Worm (Caenorhabditis elegans) whole organism, late embryonic: ENCODE data around the gene jhdm-1.

ENCODE experiments used
- C38D4.7 ChIP-seq: fragments of 200-800 bp; sonication (Bioruptor generic); optimal IDR thresholded peaks from 2 replicates; lab custom pipeline; 2018; ENCODE audit warnings: mild to moderate bottlenecking, missing genetic modification characterization, moderate library complexity, missing compliant biosample characterization
- K02D7.2 ChIP-seq: sonication (generic microtip); optimal IDR thresholded peaks from 2 replicates; lab custom pipeline; 2017; ENCODE audit warnings: mild to moderate bottlenecking, missing genetic modification characterization, missing compliant biosample characterization
- Y22D7AL.16 ChIP-seq: sonication (generic microtip); optimal IDR thresholded peaks from 2 replicates; lab custom pipeline; 2016; ENCODE audit warnings: missing genetic modification characterization, missing compliant biosample characterization
- ahr-1 ChIP-seq: sonication (generic microtip); optimal IDR thresholded peaks from 2 replicates; lab custom pipeline; 2016; ENCODE audit warnings: missing genetic modification characterization, missing compliant biosample characterization
- ceh-24 ChIP-seq: sonication (generic microtip); optimal IDR thresholded peaks from 2 replicates; lab custom pipeline; 2016; ENCODE audit warnings: mild to moderate bottlenecking, missing genetic modification characterization, missing compliant biosample characterization
- ceh-45 ChIP-seq: fragments of 200-800 bp; sonication (Bioruptor generic); IDR thresholded peaks from 2 replicates; pipeline ENCODE4 v1.3.6; 2022; ENCODE audit warnings: missing genetic modification reagents, missing genetic modification characterization, missing compliant biosample characterization
- ceh-6 ChIP-seq: fragments of 200-800 bp; sonication (Bioruptor generic); optimal IDR thresholded peaks from 2 replicates; lab custom pipeline; 2018; ENCODE audit warnings: mild to moderate bottlenecking, missing genetic modification characterization, missing compliant biosample characterization
- ceh-9 ChIP-seq: sonication (generic microtip); optimal IDR thresholded peaks from 2 replicates; lab custom pipeline; 2016; ENCODE audit warnings: mild to moderate bottlenecking, missing genetic modification characterization, inconsistent platforms, missing compliant biosample characterization
- ets-4 ChIP-seq: sonication (generic microtip); optimal IDR thresholded peaks from 2 replicates; lab custom pipeline; 2016; ENCODE audit warnings: missing genetic modification characterization, missing compliant biosample characterization
- eyg-1 ChIP-seq: sonication (generic microtip); optimal IDR thresholded peaks from 2 replicates; lab custom pipeline; 2016; ENCODE audit warnings: missing genotype, missing genetic modification characterization, missing compliant biosample characterization
- fax-1 ChIP-seq: sonication (generic microtip); optimal IDR thresholded peaks from 2 replicates; lab custom pipeline; 2016; ENCODE audit warnings: missing genotype, missing genetic modification characterization, missing compliant biosample characterization
- fkh-6 ChIP-seq: sonication (generic microtip); optimal IDR thresholded peaks from 2 replicates; lab custom pipeline; 2016; ENCODE audit warnings: missing genetic modification characterization, missing compliant biosample characterization
- gmeb-2 ChIP-seq: sonication (generic microtip); optimal IDR thresholded peaks from 2 replicates; lab custom pipeline; 2016; ENCODE audit warnings: missing genetic modification characterization, inconsistent platforms, missing compliant biosample characterization
- hlh-13 ChIP-seq: fragments of 200-800 bp; sonication (Bioruptor generic); optimal IDR thresholded peaks from 2 replicates; lab custom pipeline; 2018; ENCODE audit warnings: mild to moderate bottlenecking, missing genetic modification characterization, missing compliant biosample characterization
- hlh-30 ChIP-seq: sonication (generic microtip); optimal IDR thresholded peaks from 2 replicates; lab custom pipeline; 2017; ENCODE audit warnings: antibody characterized with exemption, missing genetic modification characterization, missing compliant biosample characterization; ENCODE audit not compliant: insufficient read depth
- hlh-6 ChIP-seq: sonication (generic microtip); optimal IDR thresholded peaks from 2 replicates; lab custom pipeline; 2016; ENCODE audit warnings: missing genotype, missing genetic modification characterization, missing compliant biosample characterization
- hlh-8 ChIP-seq: sonication (generic microtip); optimal IDR thresholded peaks from 2 replicates; lab custom pipeline; 2016; ENCODE audit warnings: missing genotype, missing genetic modification characterization, missing compliant biosample characterization
- lim-6 ChIP-seq: sonication (generic microtip); optimal IDR thresholded peaks from 2 replicates; lab custom pipeline; 2016; ENCODE audit warnings: missing genetic modification characterization, missing compliant biosample characterization
- nfya-1 ChIP-seq: sonication (generic microtip); optimal IDR thresholded peaks from 2 replicates; lab custom pipeline; 2017; ENCODE audit warnings: missing genetic modification characterization, mild to moderate bottlenecking, missing compliant biosample characterization, antibody characterized with exemption, moderate library complexity
- nhr-11 ChIP-seq: fragments of 150-350 bp; optimal IDR thresholded peaks from 2 replicates; lab custom pipeline; 2014; ENCODE audit warnings: missing biosample characterization, missing genetic modification characterization
- nhr-232 ChIP-seq: sonication (generic microtip); optimal IDR thresholded peaks from 2 replicates; lab custom pipeline; 2016; ENCODE audit warnings: missing genetic modification characterization, missing compliant biosample characterization
- npax-4 ChIP-seq: sonication (generic microtip); optimal IDR thresholded peaks from 2 replicates; lab custom pipeline; 2016; ENCODE audit warnings: missing genetic modification characterization, missing compliant biosample characterization
- pag-3 ChIP-seq: sonication (generic microtip); optimal IDR thresholded peaks from 2 replicates; lab custom pipeline; 2016; ENCODE audit warnings: missing compliant biosample characterization, missing genetic modification characterization, borderline replicate concordance
- pax-1 ChIP-seq: fragments of 150-350 bp; optimal IDR thresholded peaks from 2 replicates; lab custom pipeline; 2014; ENCODE audit warnings: missing biosample characterization, missing genetic modification characterization
- pha-2 ChIP-seq: sonication (generic microtip); optimal IDR thresholded peaks from 2 replicates; lab custom pipeline; 2017; ENCODE audit warnings: mild to moderate bottlenecking, missing genetic modification characterization, missing compliant biosample characterization
- pqm-1 ChIP-seq: sonication (generic microtip); optimal IDR thresholded peaks from 2 replicates; lab custom pipeline; 2016; ENCODE audit warnings: missing genetic modification characterization, missing compliant biosample characterization
- ref-2 ChIP-seq: sonication (generic microtip); optimal IDR thresholded peaks from 2 replicates; lab custom pipeline; 2016; ENCODE audit warnings: missing genetic modification characterization, missing compliant biosample characterization
- rnt-1 ChIP-seq: sonication (generic microtip); optimal IDR thresholded peaks from 2 replicates; lab custom pipeline; 2016; ENCODE audit warnings: missing genetic modification characterization, missing compliant biosample characterization
- sox-4 ChIP-seq: sonication (generic microtip); optimal IDR thresholded peaks from 2 replicates; lab custom pipeline; 2017; ENCODE audit warnings: mild to moderate bottlenecking, missing genetic modification characterization, inconsistent platforms, missing compliant biosample characterization
- syd-9 ChIP-seq: sonication (generic microtip); optimal IDR thresholded peaks from 2 replicates; lab custom pipeline; 2016; ENCODE audit warnings: mild to moderate bottlenecking, missing genetic modification characterization, moderate library complexity, missing compliant biosample characterization
- tbx-7 ChIP-seq: sonication (generic microtip); optimal IDR thresholded peaks from 2 replicates; lab custom pipeline; 2016; ENCODE audit warnings: missing genotype, missing genetic modification characterization, missing compliant biosample characterization
- ttx-3 ChIP-seq: sonication (generic microtip); optimal IDR thresholded peaks from 2 replicates; lab custom pipeline; 2016; ENCODE audit warnings: missing genetic modification reagents, missing genetic modification characterization, missing compliant biosample characterization
- unc-3 ChIP-seq, 2 experiments: fragments of 200-800 bp in 1 of 2; sonication (Bioruptor generic) in 1 of 2; sonication (generic microtip) in 1 of 2; conservative IDR thresholded peaks in 1 of 2; optimal IDR thresholded peaks in 1 of 2; 2 replicates each; pipeline versions ENCODE4 v1.3.6 to Lab custom; 2016 to 2022; ENCODE audit warnings: missing compliant biosample characterization in 2 of 2, missing genetic modification characterization in 2 of 2, missing genetic modification reagents in 1 of 2
- unc-86 ChIP-seq: sonication (generic microtip); optimal IDR thresholded peaks from 2 replicates; lab custom pipeline; 2016; ENCODE audit warnings: missing genetic modification characterization, missing compliant biosample characterization
- zip-5 ChIP-seq: sonication (generic microtip); optimal IDR thresholded peaks from 2 replicates; lab custom pipeline; 2016; ENCODE audit warnings: missing genetic modification characterization, missing compliant biosample characterization

jhdm-1 gene

ce11 chrIII:6464913-6465312 lies 10.6 kb downstream of the jhdm-1 start, which contains the start of gene nduf-2.2:
Gene nduf-2.2 (plus strand): TSS chrIII:6465222.
- no peak for TF ChIP-seq pqm-1 (tag; lab: Kevin White, UChicago)
- no peak for TF ChIP-seq tbx-7 (tag; lab: Kevin White, UChicago)
- no peak for TF ChIP-seq hlh-30 (tag; lab: Kevin White, UChicago)
- no peak for TF ChIP-seq eyg-1 (tag; lab: Kevin White, UChicago)
- no peak for TF ChIP-seq sox-4 (tag; lab: Kevin White, UChicago)
- TF ChIP-seq rnt-1 (tag; lab: Kevin White, UChicago): no peak
- no peak for TF ChIP-seq ets-4
- no peak for TF ChIP-seq nfya-1 (tag; lab: Kevin White, UChicago)
- no peak for TF ChIP-seq hlh-8 (tag; lab: Kevin White, UChicago)

DNA sequence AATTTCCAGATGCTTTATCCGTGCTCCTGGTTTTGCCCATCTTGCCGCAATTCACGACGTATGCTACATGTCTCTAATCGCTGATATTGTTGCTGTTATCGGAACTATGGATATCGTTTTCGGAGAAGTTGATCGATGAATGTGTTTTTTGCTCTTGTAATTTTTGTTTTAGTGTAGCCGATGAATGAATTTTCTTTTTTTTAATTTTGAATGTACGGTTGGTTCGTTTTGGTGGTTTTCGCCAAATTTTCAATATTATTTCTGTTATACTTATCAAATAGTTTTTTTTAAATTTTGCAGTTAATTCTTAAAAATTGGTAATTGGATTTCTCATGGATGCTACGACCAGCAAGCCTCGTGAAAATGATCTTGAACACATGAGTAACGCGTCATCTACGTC lies 12.7 kb downstream of the jhdm-1 start, which contains the start of gene T26A5.2:
TSS of gene T26A5.2 (plus strand) at position 301 of the 400 bp plus-strand sequence.
- no peak for TF ChIP-seq pag-3
- no peak for TF ChIP-seq ceh-9 (tag; lab: Kevin White, UChicago)
- no peak for TF ChIP-seq zip-5
- TF ChIP-seq tbx-7 (tag; lab: Kevin White, UChicago): no peak
- no peak for TF ChIP-seq ceh-24
- no peak for TF ChIP-seq Y22D7AL.16 (tag; lab: Kevin White, UChicago)
- no peak for TF ChIP-seq fax-1
- TF ChIP-seq pax-1: no peak
- no peak for TF ChIP-seq gmeb-2 (tag; lab: Kevin White, UChicago)
- TF ChIP-seq ets-4: no peak
- no peak for TF ChIP-seq nfya-1 (tag; lab: Kevin White, UChicago)
- TF ChIP-seq hlh-13: no peak
- TF ChIP-seq ref-2 (tag; lab: Kevin White, UChicago): no peak
- TF ChIP-seq ceh-6 (GFP tag; lab: Kevin White, UChicago): no peak
- TF ChIP-seq nhr-232 (tag; lab: Kevin White, UChicago): no peak
- TF ChIP-seq rnt-1 (tag; lab: Kevin White, UChicago): no peak
- TF ChIP-seq ttx-3: no peak
- TF ChIP-seq ahr-1 (tag; lab: Kevin White, UChicago): no peak
- TF ChIP-seq sox-4 (tag; lab: Kevin White, UChicago): no peak

ce11 chrIII:6471451-6471850 lies 17.2 kb downstream of the jhdm-1 start, which contains the start of gene wht-6:
Gene wht-6 (plus strand): TSS chrIII:6471751.
- TF ChIP-seq hlh-6 (no peak), nhr-232 (tag; lab: Kevin White, UChicago) (no peak), C38D4.7 (GFP tag; lab: Kevin White, UChicago) (no peak), unc-3 (GFP tag; conservative IDR thresholded peaks at IDR 0.05; lab: Robert Waterston, UW) (no peak), unc-3 (tag; optimal IDR thresholded peaks at IDR 0.05; lab: Kevin White, UChicago) (no peak), pqm-1 (tag; lab: Kevin White, UChicago) (no peak), K02D7.2 (no peak), lim-6 (no peak), ceh-45 (no peak), unc-86 (no peak), nhr-11 (tag; lab: Kevin White, UChicago) (no peak)

DNA sequence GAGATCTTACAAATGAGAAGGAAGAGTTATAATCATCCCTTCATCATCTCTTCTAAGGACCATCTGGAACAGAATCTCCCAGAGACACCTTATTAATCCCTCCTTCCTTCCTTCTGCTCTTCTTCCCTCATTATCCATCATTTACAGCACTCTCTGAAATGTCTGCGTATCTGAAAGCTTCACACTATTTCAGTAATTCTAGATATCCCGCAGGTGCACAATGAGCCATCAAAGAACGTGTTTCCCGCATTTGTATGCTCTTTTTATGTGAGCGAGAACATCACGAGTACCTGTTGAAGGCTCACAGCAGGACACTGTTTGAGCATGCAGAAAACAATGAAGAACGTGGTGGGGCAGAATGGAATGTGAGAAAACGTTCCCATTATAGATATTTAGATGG lies 22.1 kb downstream of the jhdm-1 start:
- TF ChIP-seq ref-2 (tag; lab: Kevin White, UChicago): peak; percentile 71
- no peak for TF ChIP-seq pha-2
- no peak for TF ChIP-seq npax-4 (tag; lab: Kevin White, UChicago)
- no peak for TF ChIP-seq hlh-13
- no peak for TF ChIP-seq syd-9 (tag; lab: Kevin White, UChicago)
- TF ChIP-seq pax-1: no peak
- TF ChIP-seq fkh-6: no peak
- TF ChIP-seq, all 69 proteins: peak for 1
